Worm (Caenorhabditis elegans) whole organism, L1 larva: ENCODE measurements around the gene mboa-2.

Experiments
- C04F5.9 ChIP-seq: sonication (generic microtip); optimal IDR thresholded peaks from 2 replicates; lab custom pipeline; 2016; ENCODE audit warnings: missing genetic modification characterization, missing compliant biosample characterization
- aha-1 ChIP-seq: fragments of 150-350 bp; optimal IDR thresholded peaks from 2 replicates; lab custom pipeline; 2014; ENCODE audit warnings: missing biosample characterization, missing genetic modification characterization
- ama-1 ChIP-seq: fragments of 150-350 bp; optimal IDR thresholded peaks from 2 replicates; lab custom pipeline; 2014
- ceh-63 ChIP-seq: fragments of 200-800 bp; sonication (Bioruptor generic); optimal IDR thresholded peaks from 2 replicates; lab custom pipeline; 2018; ENCODE audit warnings: mild to moderate bottlenecking, missing genetic modification characterization, missing compliant biosample characterization
- ceh-82 ChIP-seq, 3 experiments: fragments of 150-350 bp in 1 of 3; sonication (generic microtip) in 2 of 3; optimal IDR thresholded peaks; 2 replicates each; lab custom pipeline; 2014 to 2017; ENCODE audit warnings: missing biosample characterization in 3 of 3, missing genetic modification characterization in 3 of 3
- ceh-88 ChIP-seq: fragments of 200-800 bp; sonication (Bioruptor generic); IDR thresholded peaks from 2 replicates; pipeline ENCODE4 v1.3.6; 2022; ENCODE audit warnings: missing genetic modification characterization, missing compliant biosample characterization
- ces-1 ChIP-seq: fragments of 150-350 bp; optimal IDR thresholded peaks from 2 replicates; lab custom pipeline; 2014; ENCODE audit warnings: missing biosample characterization, missing genetic modification reagents, missing genetic modification characterization
- efl-1 ChIP-seq, 4 experiments: fragments of 150-350 bp; optimal IDR thresholded peaks in 3 of 4; peaks in 1 of 4; 1 replicate in 1 of 4; 2 replicates in 3 of 4; lab custom pipeline; 2014; ENCODE audit warnings: missing biosample characterization in 2 of 4, missing genetic modification characterization in 2 of 4, missing genetic modification reagents in 2 of 4
- egl-27 ChIP-seq, 2 experiments: fragments of 150-350 bp in 1 of 2; sonication (generic microtip); optimal IDR thresholded peaks; 3 replicates each; lab custom pipeline; 2017 to 2018; ENCODE audit warnings: missing biosample characterization in 2 of 2, missing genetic modification characterization in 2 of 2, missing genetic modification reagents in 2 of 2
- ets-5 ChIP-seq: fragments of 200-800 bp; sonication (Bioruptor generic); IDR thresholded peaks from 2 replicates; pipeline ENCODE4 v1.3.6; 2022; ENCODE audit warnings: missing genetic modification characterization, missing compliant biosample characterization
- fkh-10 ChIP-seq: sonication (generic microtip); optimal IDR thresholded peaks from 2 replicates; lab custom pipeline; 2017; ENCODE audit warnings: missing biosample characterization, missing genetic modification reagents, missing genetic modification characterization
- grh-1 ChIP-seq: fragments of 200-800 bp; sonication (Bioruptor generic); IDR thresholded peaks from 2 replicates; pipeline ENCODE4 v1.3.6; 2022; ENCODE audit warnings: missing genetic modification reagents, missing genetic modification characterization, missing compliant biosample characterization
- hlh-17 ChIP-seq: fragments of 200-800 bp; sonication (Bioruptor generic); optimal IDR thresholded peaks from 2 replicates; lab custom pipeline; 2018; ENCODE audit warnings: missing genetic modification characterization, mild to moderate bottlenecking, missing compliant biosample characterization, moderate library complexity, borderline replicate concordance
- hlh-4 ChIP-seq: sonication (generic microtip); optimal IDR thresholded peaks from 2 replicates; lab custom pipeline; 2016; ENCODE audit warnings: mild to moderate bottlenecking, missing genetic modification characterization, missing compliant biosample characterization
- hpl-2 ChIP-seq: fragments of 150-350 bp; optimal IDR thresholded peaks from 2 replicates; lab custom pipeline; 2014; ENCODE audit warnings: missing biosample characterization, missing genetic modification reagents, missing genetic modification characterization
- isw-1 ChIP-seq: fragments of 200-800 bp; sonication (Bioruptor generic); IDR thresholded peaks from 2 replicates; pipeline ENCODE4 v1.3.6; 2022; ENCODE audit warnings: missing genetic modification characterization, missing compliant biosample characterization
- lin-14 ChIP-seq: fragments of 200-800 bp; sonication (Bioruptor generic); optimal IDR thresholded peaks from 2 replicates; lab custom pipeline; 2018; ENCODE audit warnings: mild to moderate bottlenecking, missing genetic modification characterization, moderate library complexity, missing compliant biosample characterization
- lin-15B ChIP-seq: fragments of 150-350 bp; sonication (generic microtip); optimal IDR thresholded peaks from 3 replicates; lab custom pipeline; 2014; ENCODE audit warnings: missing biosample characterization, missing genetic modification characterization
- mab-9 ChIP-seq: fragments of 200-800 bp; sonication (Bioruptor generic); IDR thresholded peaks from 2 replicates; pipeline ENCODE4 v1.3.6; 2022; ENCODE audit warnings: missing genetic modification reagents, missing genetic modification characterization, missing compliant biosample characterization
- mef-2 ChIP-seq: fragments of 150-350 bp; optimal IDR thresholded peaks from 2 replicates; lab custom pipeline; 2014; ENCODE audit warnings: missing biosample characterization, missing genetic modification characterization
- mep-1 ChIP-seq: fragments of 150-350 bp; optimal IDR thresholded peaks from 2 replicates; lab custom pipeline; 2014; ENCODE audit warnings: missing biosample characterization, missing genetic modification characterization
- nhr-12 ChIP-seq: sonication (generic microtip); optimal IDR thresholded peaks from 2 replicates; lab custom pipeline; 2017; ENCODE audit warnings: missing biosample characterization, missing genetic modification characterization
- nhr-19 ChIP-seq: fragments of 200-800 bp; sonication (Bioruptor generic); conservative IDR thresholded peaks from 2 replicates; pipeline ENCODE4 v1.3.6; 2022; ENCODE audit warnings: missing genetic modification characterization, missing compliant biosample characterization
- nhr-20 ChIP-seq: sonication (generic microtip); optimal IDR thresholded peaks from 2 replicates; lab custom pipeline; 2016; ENCODE audit warnings: mild to moderate bottlenecking, missing genetic modification characterization, missing compliant biosample characterization
- nhr-237 ChIP-seq: fragments of 150-350 bp; optimal IDR thresholded peaks from 2 replicates; lab custom pipeline; 2014; ENCODE audit warnings: missing biosample characterization, missing genetic modification characterization
- nhr-47 ChIP-seq: sonication (generic microtip); optimal IDR thresholded peaks from 2 replicates; lab custom pipeline; 2016; ENCODE audit warnings: mild to moderate bottlenecking, missing genetic modification characterization, moderate library complexity, missing compliant biosample characterization
- nhr-84 ChIP-seq: sonication (generic microtip); optimal IDR thresholded peaks from 2 replicates; lab custom pipeline; 2017; ENCODE audit warnings: missing biosample characterization, missing genetic modification characterization
- nhr-85 ChIP-seq: sonication (generic microtip); peaks from one replicate; lab custom pipeline; 2016; ENCODE audit warnings: missing genetic modification characterization, inconsistent platforms, missing compliant biosample characterization
- pag-3 ChIP-seq: sonication (generic microtip); optimal IDR thresholded peaks from 2 replicates; lab custom pipeline; 2017; ENCODE audit warnings: missing genetic modification characterization, mild to moderate bottlenecking, missing compliant biosample characterization, antibody characterized with exemption, borderline replicate concordance; ENCODE audit not compliant: insufficient read depth
- pax-3 ChIP-seq: fragments of 200-800 bp; sonication (Bioruptor generic); optimal IDR thresholded peaks from 2 replicates; lab custom pipeline; 2018; ENCODE audit warnings: mild to moderate bottlenecking, missing genetic modification characterization, moderate library complexity, missing compliant biosample characterization
- pqm-1 ChIP-seq: sonication (generic microtip); optimal IDR thresholded peaks from 3 replicates; lab custom pipeline; 2017; ENCODE audit warnings: missing biosample characterization, missing genetic modification characterization
- snpc-4 ChIP-seq: fragments of 150-350 bp; optimal IDR thresholded peaks from 2 replicates; lab custom pipeline; 2014; ENCODE audit warnings: missing biosample characterization, missing genetic modification characterization
- swsn-7 ChIP-seq: sonication (generic microtip); optimal IDR thresholded peaks from 2 replicates; lab custom pipeline; 2016; ENCODE audit warnings: missing genetic modification characterization, missing compliant biosample characterization
- tlp-1 ChIP-seq: fragments of 150-350 bp; optimal IDR thresholded peaks from 2 replicates; lab custom pipeline; 2014; ENCODE audit warnings: missing biosample characterization, missing genetic modification characterization
- unc-86 ChIP-seq: sonication (generic microtip); optimal IDR thresholded peaks from 2 replicates; lab custom pipeline; 2016; ENCODE audit warnings: missing genetic modification characterization, missing compliant biosample characterization
- unc-98 ChIP-seq: fragments of 200-800 bp; sonication (Bioruptor generic); IDR thresholded peaks from 2 replicates; pipeline ENCODE4 v1.3.6; 2022; ENCODE audit warnings: missing genetic modification characterization, missing compliant biosample characterization
- vab-15 ChIP-seq: sonication (generic microtip); optimal IDR thresholded peaks from 2 replicates; lab custom pipeline; 2017; ENCODE audit warnings: missing genotype, mild to moderate bottlenecking, missing genetic modification characterization, missing compliant biosample characterization
- xbp-1 ChIP-seq: sonication (generic microtip); optimal IDR thresholded peaks from 2 replicates; lab custom pipeline; 2016; ENCODE audit warnings: missing genetic modification characterization, missing compliant biosample characterization
- ztf-11 ChIP-seq, 2 experiments: sonication (generic microtip); optimal IDR thresholded peaks; 2 replicates each; lab custom pipeline; 2016 to 2017; ENCODE audit warnings: missing genetic modification characterization in 2 of 2, missing biosample characterization in 1 of 2, missing compliant biosample characterization in 1 of 2
- ztf-4 ChIP-seq: fragments of 150-350 bp; optimal IDR thresholded peaks from 2 replicates; lab custom pipeline; 2014; ENCODE audit warnings: missing biosample characterization, missing genetic modification characterization

The mboa-2 gene

DNA sequence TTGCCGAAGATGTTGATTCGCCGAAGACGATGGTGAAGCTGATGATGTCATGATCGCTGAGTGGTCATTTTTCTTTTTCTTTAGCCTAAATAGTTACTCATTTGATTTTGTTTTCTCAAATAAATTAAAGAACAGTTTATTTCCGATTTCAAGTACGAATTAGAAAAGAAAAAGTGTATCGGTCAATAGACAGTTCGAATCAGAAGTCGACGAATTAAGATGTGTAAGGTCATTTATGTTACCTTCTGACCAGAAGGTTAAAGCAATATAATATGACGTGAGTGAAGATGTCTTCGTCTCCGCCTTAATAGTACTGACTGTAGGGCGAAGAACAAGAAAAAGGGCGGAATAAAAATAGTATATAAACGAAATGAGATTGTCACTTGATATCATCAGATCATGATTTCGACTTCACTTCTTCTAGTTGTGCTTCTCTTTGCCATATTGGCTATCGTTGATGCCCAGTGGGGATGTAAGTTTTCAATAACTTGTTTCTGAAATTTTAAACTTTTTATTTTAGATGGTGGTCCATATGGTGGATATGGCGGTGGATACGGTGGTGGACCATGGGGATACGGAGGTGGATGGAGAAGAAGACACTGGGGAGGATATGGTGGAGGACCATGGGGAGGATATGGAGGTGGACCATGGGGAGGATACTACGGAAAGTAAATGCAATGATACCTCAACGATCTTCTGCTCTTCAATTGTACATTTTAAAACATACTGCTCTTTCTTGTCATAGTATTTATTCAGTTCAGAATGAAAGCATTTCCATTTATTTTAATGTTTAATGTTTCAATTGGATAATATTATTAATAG lies 24.9 kb upstream of the mboa-2 start, which contains the start of the genes T19C4.24 and nlp-33 (continued):
- TF ChIP-seq hpl-2 (GFP tag; lab: Kevin White, UChicago) (no peak), unc-98 (GFP tag; lab: Robert Waterston, UW) (no peak), pqm-1 (tag; lab: Kevin White, UChicago) (no peak), mep-1 (tag; lab: Kevin White, UChicago) (no peak), ama-1 (lab: Kevin White, UChicago) (peak; percentile 82), vab-15 (tag; lab: Kevin White, UChicago) (no peak), pax-3 (no peak), nhr-12 (tag; lab: Kevin White, UChicago) (no peak), ztf-11 (tag; optimal IDR thresholded peaks at IDR 0.05; lab: Kevin White, UChicago) (no peak), ceh-88 (GFP tag; lab: Robert Waterston, UW) (no peak), mab-9 (GFP tag; lab: Robert Waterston, UW) (no peak), lin-14 (GFP tag; lab: Kevin White, UChicago) (peak; percentile 63), ces-1 (GFP tag; lab: Kevin White, UChicago) (no peak), nhr-237 (tag; lab: Kevin White, UChicago) (no peak), lin-15B (no peak), fkh-10 (no peak), ceh-82 (tag; optimal IDR thresholded peaks at IDR 0.05; lab: Kevin White, UChicago) (no peak), unc-86 (tag; lab: Kevin White, UChicago) (no peak), egl-27 (tag; optimal IDR thresholded peaks at IDR 0.05; lab: Kevin White, UChicago) (no peak), hlh-17 (GFP tag; lab: Kevin White, UChicago) (no peak), C04F5.9 (tag; lab: Kevin White, UChicago) (no peak), hlh-4 (tag; lab: Kevin White, UChicago) (no peak), ztf-4 (no peak), isw-1 (GFP tag; lab: Robert Waterston, UW) (no peak), ceh-63 (no peak), nhr-85 (tag; lab: Kevin White, UChicago) (peak; percentile 89), nhr-20 (peak; percentile 54), pag-3 (no peak), nhr-19 (peak; percentile 16; the same call in 1 of the 2 replicates), grh-1 (GFP tag; lab: Robert Waterston, UW) (peak; percentile 30; the same call in 1 of the 2 replicates), ets-5 (GFP tag; lab: Robert Waterston, UW) (no peak), nhr-47 (no peak)

ce11 chrV:11144694-11145093 lies 22.4 kb upstream of the mboa-2 start, which contains the start of gene C06H2.7:
TSS of gene C06H2.7 (minus strand) at chrV:11144794.
- TF ChIP-seq efl-1 (optimal IDR thresholded peaks at IDR 0.05; lab: Kevin White, UChicago): no peak
- TF ChIP-seq efl-1 (GFP tag; optimal IDR thresholded peaks at IDR 0.05 in 1 of 2; lab: Kevin White, UChicago): peak in 1 of 2 experiments; percentile 7
- TF ChIP-seq nhr-84 (tag; lab: Kevin White, UChicago): no peak
- no peak for TF ChIP-seq hlh-4 (tag; lab: Kevin White, UChicago)
- no peak for TF ChIP-seq nhr-237 (tag; lab: Kevin White, UChicago)
- TF ChIP-seq xbp-1 (tag; lab: Kevin White, UChicago): no peak

DNA sequence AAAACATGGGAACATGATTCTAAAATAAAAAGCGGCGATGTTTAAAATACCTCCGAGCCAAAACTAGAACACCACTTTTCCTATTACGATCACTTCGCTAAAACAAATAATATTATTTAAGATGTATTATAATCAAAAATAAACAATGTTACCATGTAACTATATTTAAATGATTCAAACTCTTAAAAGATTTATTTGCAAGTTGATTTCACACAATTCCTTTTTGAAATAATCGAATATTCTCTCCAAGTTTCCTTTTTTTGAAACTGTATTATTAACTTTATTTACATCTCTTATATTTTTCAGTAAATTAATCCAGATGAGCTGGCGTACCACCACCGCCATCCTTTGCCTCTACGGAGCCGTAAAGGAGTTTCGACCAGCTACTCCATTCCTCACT lies 18.9 kb upstream of the mboa-2 start, which contains the start of gene folt-1:
folt-1 (plus strand) TSS at position 301 of the 400 bp plus-strand sequence.
- TF ChIP-seq snpc-4 (tag; lab: Kevin White, UChicago) (no peak), tlp-1 (tag; lab: Kevin White, UChicago) (no peak), swsn-7 (tag; lab: Kevin White, UChicago) (no peak), mef-2 (no peak), aha-1 (tag; lab: Kevin White, UChicago) (no peak), nhr-19 (no peak)
- TF ChIP-seq, all 84 proteins: peak for 0
